Worm (Caenorhabditis elegans) whole organism, young adult: ENCODE measurements around the gene cest-2.2.

ENCODE experiments used
- B0336.3 ChIP-seq: fragments of 200-800 bp; sonication (Bioruptor generic); IDR thresholded peaks from 2 replicates; pipeline ENCODE4 v1.3.6; 2022; ENCODE audit warnings: missing genetic modification characterization, missing compliant biosample characterization
- F23B12.7 ChIP-seq: sonication (generic microtip); optimal IDR thresholded peaks from 2 replicates; lab custom pipeline; 2017; ENCODE audit warnings: missing genetic modification characterization, mild to moderate bottlenecking, missing compliant biosample characterization, antibody characterized with exemption, moderate library complexity; ENCODE audit not compliant: insufficient read depth
- F39B2.1 ChIP-seq: fragments of 200-800 bp; sonication (Bioruptor generic); IDR thresholded peaks from 2 replicates; pipeline ENCODE4 v1.3.6; 2022; ENCODE audit warnings: missing genetic modification reagents, missing genetic modification characterization, missing compliant biosample characterization
- F49E8.2 ChIP-seq: sonication (generic microtip); optimal IDR thresholded peaks from 3 replicates; lab custom pipeline; 2017; ENCODE audit warnings: missing genetic modification characterization, mild to moderate bottlenecking, missing compliant biosample characterization, antibody characterized with exemption, moderate library complexity; ENCODE audit not compliant: insufficient read depth
- F52B5.7 ChIP-seq: sonication (generic microtip); optimal IDR thresholded peaks from 2 replicates; lab custom pipeline; 2016; ENCODE audit warnings: mild to moderate bottlenecking, missing genetic modification characterization, missing compliant biosample characterization
- F57A8.1 ChIP-seq: fragments of 200-800 bp; sonication (Bioruptor generic); optimal IDR thresholded peaks from 2 replicates; lab custom pipeline; 2018; ENCODE audit warnings: mild to moderate bottlenecking, missing genetic modification characterization, moderate library complexity, missing compliant biosample characterization
- K12H6.12 ChIP-seq: fragments of 200-800 bp; sonication (Bioruptor generic); optimal IDR thresholded peaks from 2 replicates; lab custom pipeline; 2018; ENCODE audit warnings: mild to moderate bottlenecking, missing genetic modification characterization, missing compliant biosample characterization
- Y53G8AR.9 ChIP-seq: fragments of 200-800 bp; sonication (Bioruptor generic); conservative IDR thresholded peaks from 2 replicates; pipeline ENCODE4 v1.3.6; 2022; ENCODE audit warnings: missing genetic modification reagents, missing genetic modification characterization, missing compliant biosample characterization
- Y56A3A.18 ChIP-seq: fragments of 200-800 bp; sonication (Bioruptor generic); IDR thresholded peaks from 2 replicates; pipeline ENCODE4 v1.3.6; 2022; ENCODE audit warnings: missing genetic modification reagents, missing genetic modification characterization, missing compliant biosample characterization
- aptf-2 ChIP-seq: fragments of 200-800 bp; sonication (Bioruptor generic); conservative IDR thresholded peaks from 2 replicates; pipeline ENCODE4 v1.3.6; 2022; ENCODE audit warnings: missing genetic modification reagents, missing genetic modification characterization, missing compliant biosample characterization
- aptf-3 ChIP-seq: fragments of 200-800 bp; sonication (Bioruptor generic); IDR thresholded peaks from 2 replicates; pipeline ENCODE4 v1.3.6; 2022; ENCODE audit warnings: missing genetic modification characterization, missing compliant biosample characterization
- athp-1 ChIP-seq: sonication (generic microtip); optimal IDR thresholded peaks from 2 replicates; lab custom pipeline; 2017; ENCODE audit warnings: mild to moderate bottlenecking, missing genetic modification characterization, missing compliant biosample characterization
- bed-1 ChIP-seq: fragments of 200-800 bp; sonication (Bioruptor generic); IDR thresholded peaks from 2 replicates; pipeline ENCODE4 v1.3.6; 2022; ENCODE audit warnings: missing genetic modification reagents, missing genetic modification characterization, missing compliant biosample characterization
- ceh-40 ChIP-seq: fragments of 200-800 bp; sonication (Bioruptor generic); IDR thresholded peaks from 2 replicates; pipeline ENCODE4 v1.3.6; 2022; ENCODE audit warnings: missing genetic modification characterization, missing compliant biosample characterization
- ceh-79 ChIP-seq: sonication (generic microtip); optimal IDR thresholded peaks from 2 replicates; lab custom pipeline; 2017; ENCODE audit warnings: mild to moderate bottlenecking, missing genetic modification characterization, missing compliant biosample characterization
- die-1 ChIP-seq: sonication (generic microtip); optimal IDR thresholded peaks from 2 replicates; lab custom pipeline; 2016; ENCODE audit warnings: missing genotype, mild to moderate bottlenecking, missing genetic modification characterization, missing compliant biosample characterization
- dox-1 ChIP-seq: fragments of 200-800 bp; sonication (Bioruptor generic); IDR thresholded peaks from 2 replicates; pipeline ENCODE4 v1.3.6; 2022; ENCODE audit warnings: missing genetic modification reagents, missing genetic modification characterization, missing compliant biosample characterization
- dpff-1 ChIP-seq: sonication (generic microtip); optimal IDR thresholded peaks from 2 replicates; lab custom pipeline; 2017; ENCODE audit warnings: mild to moderate bottlenecking, missing genetic modification characterization, missing compliant biosample characterization
- egl-44 ChIP-seq: fragments of 200-800 bp; sonication (Bioruptor generic); IDR thresholded peaks from 2 replicates; pipeline ENCODE4 v1.3.6; 2022; ENCODE audit warnings: missing genetic modification reagents, missing genetic modification characterization, missing compliant biosample characterization
- egrh-3 ChIP-seq: fragments of 200-800 bp; sonication (Bioruptor generic); IDR thresholded peaks from 2 replicates; pipeline ENCODE4 v1.3.6; 2022; ENCODE audit warnings: missing genetic modification reagents, missing genetic modification characterization, missing compliant biosample characterization
- him-1 ChIP-seq: sonication (generic microtip); optimal IDR thresholded peaks from 2 replicates; lab custom pipeline; 2016; ENCODE audit warnings: missing genotype, missing genetic modification reagents, missing genetic modification characterization, missing compliant biosample characterization
- hsf-1 ChIP-seq: fragments of 200-800 bp; sonication (Bioruptor generic); IDR thresholded peaks from 2 replicates; pipeline ENCODE4 v1.3.6; 2022; ENCODE audit warnings: missing genetic modification reagents, missing genetic modification characterization, missing compliant biosample characterization
- lin-26 ChIP-seq: fragments of 200-800 bp; sonication (Bioruptor generic); IDR thresholded peaks from 2 replicates; pipeline ENCODE4 v1.3.6; 2022; ENCODE audit warnings: missing genetic modification reagents, missing genetic modification characterization, missing compliant biosample characterization
- lsy-27 ChIP-seq: sonication (generic microtip); optimal IDR thresholded peaks from 2 replicates; lab custom pipeline; 2017; ENCODE audit warnings: missing genetic modification characterization, mild to moderate bottlenecking, missing compliant biosample characterization, antibody characterized with exemption, missing genotype, borderline replicate concordance; ENCODE audit not compliant: insufficient read depth
- madf-6 ChIP-seq: fragments of 200-800 bp; sonication (Bioruptor generic); IDR thresholded peaks from 2 replicates; pipeline ENCODE4 v1.3.6; 2022; ENCODE audit warnings: missing genetic modification reagents, missing genetic modification characterization, missing compliant biosample characterization
- mes-4 ChIP-seq: sonication (generic microtip); optimal IDR thresholded peaks from 2 replicates; lab custom pipeline; 2016; ENCODE audit warnings: missing genotype, missing genetic modification characterization, missing compliant biosample characterization
- nhr-179 ChIP-seq: sonication (generic microtip); optimal IDR thresholded peaks from 2 replicates; lab custom pipeline; 2016; ENCODE audit warnings: mild to moderate bottlenecking, missing genetic modification characterization, missing compliant biosample characterization
- nhr-80 ChIP-seq: sonication (generic microtip); optimal IDR thresholded peaks from 2 replicates; lab custom pipeline; 2016; ENCODE audit warnings: missing genetic modification characterization, missing compliant biosample characterization
- pbrm-1 ChIP-seq: fragments of 200-800 bp; sonication (Bioruptor generic); IDR thresholded peaks from 2 replicates; pipeline ENCODE4 v1.3.6; 2022; ENCODE audit warnings: missing genetic modification reagents, missing genetic modification characterization, missing compliant biosample characterization
- pha-4 ChIP-seq: fragments of 150-350 bp; sonication (generic microtip); optimal IDR thresholded peaks from 2 replicates; lab custom pipeline; 2014; ENCODE audit warnings: missing biosample characterization, missing genetic modification reagents, missing genetic modification characterization
- sdz-38 ChIP-seq: sonication (generic microtip); optimal IDR thresholded peaks from 2 replicates; lab custom pipeline; 2016; ENCODE audit warnings: missing genotype, missing genetic modification characterization, missing compliant biosample characterization
- snpc-4 ChIP-seq, 5 experiments: fragments of 150-350 bp in 1 of 5; sonication (generic microtip) in 4 of 5; optimal IDR thresholded peaks; 2 replicates each; lab custom pipeline; 2014 to 2018; ENCODE audit warnings: missing genetic modification characterization in 5 of 5, missing biosample characterization in 3 of 5, antibody characterized with exemption in 2 of 5, mild to moderate bottlenecking in 2 of 5, missing compliant biosample characterization in 2 of 5, missing genotype in 2 of 5, moderate library complexity in 2 of 5, missing genetic modification reagents in 1 of 5
- sptf-2 ChIP-seq: fragments of 200-800 bp; sonication (Bioruptor generic); optimal IDR thresholded peaks from 2 replicates; lab custom pipeline; 2018; ENCODE audit warnings: mild to moderate bottlenecking, missing genetic modification characterization, missing compliant biosample characterization
- unc-130 ChIP-seq: sonication (generic microtip); optimal IDR thresholded peaks from 2 replicates; lab custom pipeline; 2016; ENCODE audit warnings: missing genetic modification reagents, missing genetic modification characterization, missing compliant biosample characterization
- unc-62 ChIP-seq: fragments of 150-350 bp; optimal IDR thresholded peaks from 2 replicates; lab custom pipeline; 2014; ENCODE audit warnings: missing biosample characterization, missing genetic modification reagents, missing genetic modification characterization
- xnd-1 ChIP-seq: sonication (generic microtip); optimal IDR thresholded peaks from 2 replicates; lab custom pipeline; 2016; ENCODE audit warnings: missing genotype, missing genetic modification reagents, missing genetic modification characterization, missing compliant biosample characterization
- ztf-22 ChIP-seq: fragments of 200-800 bp; sonication (Bioruptor generic); optimal IDR thresholded peaks from 2 replicates; lab custom pipeline; 2018; ENCODE audit warnings: mild to moderate bottlenecking, missing genetic modification characterization, moderate library complexity, missing compliant biosample characterization

The cest-2.2 gene

DNA sequence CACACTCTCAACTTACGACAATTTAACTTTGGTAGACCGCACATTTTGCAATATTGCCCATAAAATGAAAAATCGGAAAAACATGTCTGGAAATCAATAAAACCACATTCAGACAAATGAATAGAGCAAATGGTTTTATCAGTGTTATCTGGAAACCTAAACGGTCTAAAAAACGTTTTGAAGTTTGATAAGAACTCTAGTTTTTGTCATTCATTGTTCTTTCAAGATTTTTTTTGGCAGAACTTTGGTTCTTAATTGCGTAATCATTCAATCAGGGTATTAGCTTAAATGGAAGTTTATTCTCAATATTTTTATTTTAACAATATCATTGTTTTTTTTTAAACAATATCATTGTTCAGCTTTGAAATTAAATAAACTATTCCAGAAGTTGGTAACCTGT lies at the start of gene cest-2.2:
TSS of gene cest-2.2 (minus strand) at position 140 of the 400 bp plus-strand sequence.
- peak; percentile 54 for TF ChIP-seq nhr-80
- no peak for TF ChIP-seq snpc-4 (GFP tag; optimal IDR thresholded peaks at IDR 0.05; lab: Kevin White, UChicago)
- TF ChIP-seq snpc-4 (tag; optimal IDR thresholded peaks at IDR 0.05; lab: Kevin White, UChicago): no peak
- TF ChIP-seq, all 124 proteins: peak for 1

DNA sequence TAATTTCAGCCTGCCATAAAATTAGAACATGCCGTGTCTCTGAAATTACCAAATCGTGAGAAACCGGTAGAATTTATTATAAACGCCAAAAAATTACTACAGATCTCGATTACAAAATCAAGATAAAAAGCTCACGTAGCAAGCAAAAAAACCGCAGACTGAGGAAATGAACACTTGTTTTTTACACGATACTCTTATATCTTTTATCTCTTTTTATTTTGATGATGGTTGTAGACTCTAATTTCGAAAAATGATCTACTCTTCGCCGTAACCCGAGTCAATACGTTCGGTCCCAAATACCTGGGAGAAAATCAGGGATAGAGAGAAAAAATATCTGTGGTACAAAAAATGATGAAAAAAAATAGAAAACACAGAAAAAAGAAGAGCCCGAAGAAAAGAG lies 48.0 kb upstream of the cest-2.2 start:
- no peak for TF ChIP-seq him-1 (tag; lab: Kevin White, UChicago)
- TF ChIP-seq mes-4: no peak
- no peak for TF ChIP-seq egrh-3 (GFP tag; lab: Robert Waterston, UW)
- no peak for TF ChIP-seq unc-130 (GFP tag; lab: Kevin White, UChicago)
- no peak for TF ChIP-seq lsy-27 (tag; lab: Kevin White, UChicago)
- TF ChIP-seq aptf-3: no peak
- TF ChIP-seq F39B2.1: no peak
- no peak for TF ChIP-seq ceh-79 (tag; lab: Kevin White, UChicago)
- no peak for TF ChIP-seq pha-4 (tag; lab: Kevin White, UChicago)

DNA sequence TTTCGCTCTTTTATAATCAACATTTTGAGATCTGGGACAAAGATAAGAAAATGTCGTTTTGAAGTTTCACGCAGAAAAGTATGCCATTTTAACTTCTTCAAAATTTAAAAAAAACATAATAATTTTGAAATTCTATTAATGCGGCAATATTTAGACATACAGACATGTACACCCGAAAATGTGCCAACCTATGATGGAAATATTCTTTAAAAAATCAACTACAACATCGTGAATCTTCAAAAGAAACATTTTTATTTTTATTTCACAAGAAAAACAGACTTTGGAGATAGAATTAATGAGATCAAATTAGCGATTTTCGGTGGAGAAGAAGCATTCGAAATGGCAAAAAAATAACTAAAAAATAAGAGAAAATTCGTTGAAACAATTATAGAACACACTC lies 40.0 kb upstream of the cest-2.2 start, which contains the start of gene T16A9.5:
TSS of gene T16A9.5 (minus strand) at position 101 of the 400 bp plus-strand sequence.
- TF ChIP-seq die-1 (tag; lab: Kevin White, UChicago) (no peak), hsf-1 (GFP tag; lab: Robert Waterston, UW) (no peak), unc-62 (no peak), pbrm-1 (GFP tag; lab: Robert Waterston, UW) (no peak), sdz-38 (no peak), F49E8.2 (no peak), ztf-22 (GFP tag; lab: Kevin White, UChicago) (no peak), K12H6.12 (tag; lab: Kevin White, UChicago) (no peak), dpff-1 (tag; lab: Kevin White, UChicago) (no peak), lsy-27 (tag; lab: Kevin White, UChicago) (no peak)

DNA sequence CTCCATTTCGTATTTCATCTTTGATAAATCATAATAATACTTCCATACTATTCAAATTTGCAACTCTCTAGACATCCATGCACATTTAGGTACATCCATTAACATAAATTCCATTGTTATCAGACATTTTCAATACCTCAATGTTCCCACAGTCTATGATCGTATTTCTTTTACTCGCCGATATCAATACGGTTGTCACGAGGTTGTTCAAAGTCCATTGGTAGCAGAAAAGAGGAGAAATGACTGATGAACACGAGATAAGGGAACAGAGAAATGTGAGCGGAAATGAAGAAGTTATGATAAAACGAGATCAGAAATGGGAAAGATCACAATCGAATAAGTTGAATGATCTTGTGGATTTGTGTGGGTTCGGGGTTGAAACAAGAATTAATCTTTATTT lies 37.7 kb upstream of the cest-2.2 start:
- TF ChIP-seq nhr-80 (peak; percentile 50), egl-44 (GFP tag; lab: Robert Waterston, UW) (0 out of 2 replicates have a peak, but pooled peaks have one; percentile 43), athp-1 (no peak)

DNA sequence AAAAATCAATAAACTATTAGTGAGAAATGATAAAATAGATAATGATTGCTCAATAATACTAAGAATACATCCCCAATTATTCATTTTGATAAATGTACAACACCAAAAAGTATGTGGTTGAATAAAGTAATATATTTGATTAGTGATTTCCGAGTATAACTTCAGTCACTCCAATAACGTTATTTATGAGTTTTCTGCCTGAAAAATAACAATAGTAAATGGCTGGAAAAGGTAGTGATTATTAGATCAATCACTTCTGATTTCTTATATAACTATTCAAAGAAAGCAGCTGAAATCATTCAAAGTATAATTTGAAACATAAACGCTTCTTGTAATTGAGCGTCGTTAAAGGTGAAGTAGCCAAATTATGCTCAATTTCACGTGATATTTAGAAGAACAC lies 35.6 kb upstream of the cest-2.2 start, which contains the start of gene str-230:
TSS of gene str-230 (minus strand) at position 101 of the 400 bp plus-strand sequence.
- no peak for TF ChIP-seq lin-26 (GFP tag; lab: Robert Waterston, UW)
- TF ChIP-seq madf-6 (GFP tag; lab: Robert Waterston, UW): no peak
- no peak for TF ChIP-seq xnd-1 (tag; lab: Kevin White, UChicago)
- no peak for TF ChIP-seq aptf-2
- TF ChIP-seq bed-1 (GFP tag; lab: Robert Waterston, UW): no peak
- no peak for TF ChIP-seq athp-1
- TF ChIP-seq sptf-2 (GFP tag; lab: Kevin White, UChicago): no peak
- no peak for TF ChIP-seq egrh-3 (GFP tag; lab: Robert Waterston, UW)
- TF ChIP-seq F52B5.7 (tag; lab: Kevin White, UChicago): no peak
- TF ChIP-seq dox-1 (GFP tag; lab: Robert Waterston, UW): no peak
- TF ChIP-seq B0336.3 (GFP tag; lab: Robert Waterston, UW): no peak
- no peak for TF ChIP-seq F39B2.1
- TF ChIP-seq nhr-179 (tag; lab: Kevin White, UChicago): no peak
- TF ChIP-seq ceh-40 (GFP tag; lab: Robert Waterston, UW): no peak
- TF ChIP-seq Y53G8AR.9 (GFP tag; lab: Robert Waterston, UW): no peak
- TF ChIP-seq F23B12.7 (tag; lab: Kevin White, UChicago): no peak
- no peak for TF ChIP-seq Y56A3A.18
- no peak for TF ChIP-seq egl-44 (GFP tag; lab: Robert Waterston, UW)
- TF ChIP-seq F57A8.1 (GFP tag; lab: Kevin White, UChicago): no peak
- no peak for TF ChIP-seq dpff-1 (tag; lab: Kevin White, UChicago)
